Worm (Caenorhabditis elegans) whole organism, early embryonic: Measurements from ENCODE around the gene C03B1.9.

Experiments used
- B0310.2 ChIP-seq: sonication (generic microtip); optimal IDR thresholded peaks from 2 replicates; lab custom pipeline; 2016; ENCODE audit warnings: mild to moderate bottlenecking, missing genetic modification characterization, missing compliant biosample characterization
- F13C5.2 ChIP-seq: sonication (generic microtip); optimal IDR thresholded peaks from 2 replicates; lab custom pipeline; 2017; ENCODE audit warnings: mild to moderate bottlenecking, missing genetic modification characterization, inconsistent platforms, missing compliant biosample characterization
- aly-1 ChIP-seq: sonication (generic microtip); optimal IDR thresholded peaks from 2 replicates; lab custom pipeline; 2016; ENCODE audit warnings: missing genetic modification characterization, missing compliant biosample characterization
- ama-1 ChIP-seq: fragments of 150-350 bp; optimal IDR thresholded peaks from 2 replicates; lab custom pipeline; 2014
- ceh-13 ChIP-seq: fragments of 200-800 bp; sonication (Bioruptor generic); optimal IDR thresholded peaks from 2 replicates; lab custom pipeline; 2018; ENCODE audit warnings: mild to moderate bottlenecking, missing genetic modification characterization, missing compliant biosample characterization
- ceh-36 ChIP-seq: sonication (generic microtip); optimal IDR thresholded peaks from 2 replicates; lab custom pipeline; 2016; ENCODE audit warnings: missing genetic modification characterization, inconsistent platforms, missing compliant biosample characterization
- ets-7 ChIP-seq: sonication (generic microtip); optimal IDR thresholded peaks from 2 replicates; lab custom pipeline; 2016; ENCODE audit warnings: missing genotype, missing genetic modification characterization, missing compliant biosample characterization
- flt-1 ChIP-seq: fragments of 200-800 bp; sonication (Bioruptor generic); IDR thresholded peaks from 2 replicates; pipeline ENCODE4 v1.3.6; 2022; ENCODE audit warnings: missing genetic modification characterization, missing compliant biosample characterization
- hmbx-1 ChIP-seq: sonication (generic microtip); optimal IDR thresholded peaks from 2 replicates; lab custom pipeline; 2016; ENCODE audit warnings: mild to moderate bottlenecking, missing genetic modification characterization, missing compliant biosample characterization
- hmg-4 ChIP-seq: fragments of 200-800 bp; sonication (Bioruptor generic); optimal IDR thresholded peaks from 2 replicates; lab custom pipeline; 2018; ENCODE audit warnings: mild to moderate bottlenecking, missing genetic modification characterization, missing compliant biosample characterization
- hnd-1 ChIP-seq: sonication (generic microtip); optimal IDR thresholded peaks from 2 replicates; lab custom pipeline; 2016; ENCODE audit warnings: missing genetic modification characterization, missing compliant biosample characterization
- pes-1 ChIP-seq: fragments of 200-800 bp; sonication (Bioruptor generic); IDR thresholded peaks from 2 replicates; pipeline ENCODE4 v1.3.6; 2022; ENCODE audit warnings: missing genetic modification reagents, missing genetic modification characterization, missing compliant biosample characterization
- scrt-1 ChIP-seq: fragments of 200-800 bp; sonication (Bioruptor generic); IDR thresholded peaks from 2 replicates; pipeline ENCODE4 v1.3.6; 2022; ENCODE audit warnings: missing genetic modification characterization, missing compliant biosample characterization
- sea-1 ChIP-seq: fragments of 200-800 bp; sonication (Bioruptor generic); conservative IDR thresholded peaks from 2 replicates; pipeline ENCODE4 v1.3.6; 2022; ENCODE audit warnings: missing genetic modification characterization, missing compliant biosample characterization
- tbx-11 ChIP-seq: fragments of 200-800 bp; sonication (Bioruptor generic); IDR thresholded peaks from 2 replicates; pipeline ENCODE4 v1.3.6; 2022; ENCODE audit warnings: missing genetic modification characterization, missing compliant biosample characterization
- tbx-37 ChIP-seq: fragments of 200-800 bp; sonication (Bioruptor generic); conservative IDR thresholded peaks from 2 replicates; pipeline ENCODE4 v1.3.6; 2022; ENCODE audit warnings: missing genetic modification reagents, missing genetic modification characterization, missing compliant biosample characterization
- tra-4 ChIP-seq: sonication (generic microtip); optimal IDR thresholded peaks from 2 replicates; lab custom pipeline; 2017; ENCODE audit warnings: missing genetic modification characterization, missing compliant biosample characterization

The C03B1.9 gene

DNA sequence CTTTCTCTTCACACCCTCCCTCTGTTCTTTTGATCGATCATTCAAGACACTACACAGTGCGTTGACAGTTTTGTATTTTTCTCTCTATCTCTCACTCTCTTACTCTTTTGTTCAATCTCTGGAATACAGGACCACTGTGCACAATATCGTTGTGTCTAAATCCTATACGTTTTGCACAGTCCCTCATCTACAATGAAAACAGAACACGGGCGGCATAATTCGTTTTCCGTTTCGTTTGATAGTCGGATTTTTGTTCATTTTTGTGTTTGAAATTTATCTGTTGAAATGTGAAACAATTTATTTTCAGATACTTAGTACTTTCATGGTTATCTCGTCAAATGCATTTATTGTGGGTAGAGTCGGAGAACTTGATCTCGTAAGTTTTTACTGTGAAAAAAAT is 5.4 kb downstream of the C03B1.9 start, which contains the start of gene C03B1.7:
C03B1.7 (plus strand) TSS at position 301 of the 400 bp plus-strand sequence.
- TF ChIP-seq scrt-1 (GFP tag; lab: Robert Waterston, UW) (no peak), tbx-11 (GFP tag; lab: Robert Waterston, UW) (no peak), ceh-36 (no peak)

DNA sequence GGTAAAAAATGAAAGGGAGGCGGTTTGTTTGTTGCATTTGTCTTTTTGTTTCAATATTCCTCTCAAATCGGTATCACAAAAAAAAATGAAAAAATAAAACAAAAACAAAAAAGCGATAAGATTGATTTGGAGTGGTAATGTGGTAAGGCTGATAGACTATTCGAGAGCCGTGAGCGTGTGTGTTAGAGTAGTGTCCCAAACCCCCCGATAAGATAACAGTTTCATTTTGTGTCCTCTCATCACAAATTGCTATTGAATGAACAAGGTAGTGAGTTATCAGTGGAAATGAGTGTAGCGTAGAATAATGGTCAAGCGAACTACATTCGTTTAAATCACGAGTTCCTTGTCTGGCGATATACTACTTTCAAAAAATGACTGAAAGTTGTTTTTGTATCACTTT is 8.5 kb downstream of the C03B1.9 start:
- TF ChIP-seq hmg-4 (no peak), hnd-1 (tag; lab: Kevin White, UChicago) (no peak), F13C5.2 (tag; lab: Kevin White, UChicago) (no peak), B0310.2 (tag; lab: Kevin White, UChicago) (no peak), ceh-13 (GFP tag; lab: Kevin White, UChicago) (no peak), ets-7 (tag; lab: Kevin White, UChicago) (no peak), sea-1 (no peak), tbx-37 (GFP tag; lab: Robert Waterston, UW) (no peak)

DNA sequence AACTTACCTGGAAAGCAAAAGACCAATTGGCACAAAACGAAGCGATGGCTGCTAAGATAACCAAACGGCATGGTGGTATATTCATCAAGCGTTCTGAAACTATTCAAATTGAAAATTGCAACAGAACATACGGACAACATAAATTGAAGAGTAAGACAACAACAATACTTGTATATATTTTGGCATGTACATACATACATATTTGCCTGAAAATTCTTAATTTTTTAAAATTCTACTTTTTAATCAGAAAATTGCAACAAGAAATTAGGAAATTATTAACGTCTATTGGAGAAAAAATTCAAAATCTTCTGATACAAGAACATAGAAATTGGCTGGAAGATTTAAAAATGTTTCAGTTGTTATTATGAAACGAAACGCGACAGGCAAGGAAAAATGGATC is 9.0 kb downstream of the C03B1.9 start, which contains the start of gene C03B1.13:
C03B1.13 (minus strand) TSS at position 101 of the 400 bp plus-strand sequence.
- no peak for TF ChIP-seq scrt-1 (GFP tag; lab: Robert Waterston, UW)
- TF ChIP-seq tbx-11 (GFP tag; lab: Robert Waterston, UW), result no peak
- TF ChIP-seq flt-1 (GFP tag; lab: Robert Waterston, UW), result no peak
- TF ChIP-seq hmg-4, result no peak
- no peak for TF ChIP-seq pes-1 (GFP tag; lab: Robert Waterston, UW)
- TF ChIP-seq ama-1 (lab: Kevin White, UChicago), result no peak
- TF ChIP-seq hmbx-1 (tag; lab: Kevin White, UChicago), result no peak
- TF ChIP-seq ceh-36, result no peak
- no peak for TF ChIP-seq ceh-13 (GFP tag; lab: Kevin White, UChicago)
- no peak for TF ChIP-seq B0310.2 (tag; lab: Kevin White, UChicago)
- TF ChIP-seq F13C5.2 (tag; lab: Kevin White, UChicago), result no peak

DNA sequence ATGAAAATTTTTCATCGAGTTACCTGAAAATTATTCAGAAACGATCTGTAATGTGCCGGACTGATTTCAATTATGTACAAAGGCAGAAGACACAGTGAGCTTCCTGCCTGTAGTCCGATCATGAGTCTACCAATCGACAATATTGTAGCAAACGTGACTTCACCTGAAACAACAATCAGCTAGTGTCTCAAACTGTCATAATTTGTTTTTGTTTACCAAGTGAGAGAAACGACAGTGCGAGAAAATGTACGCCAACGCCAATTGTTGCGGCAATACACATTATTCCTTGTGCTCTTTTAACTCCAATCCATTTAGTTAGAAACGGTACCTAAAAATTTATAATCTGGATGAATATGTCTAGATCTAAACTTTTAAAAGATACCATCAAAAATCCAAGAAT is 9.6 kb downstream of the C03B1.9 start:
- no peak for TF ChIP-seq aly-1 (tag; lab: Kevin White, UChicago)
- TF ChIP-seq pes-1 (GFP tag; lab: Robert Waterston, UW), result no peak
- TF ChIP-seq ceh-36, result no peak
- no peak for TF ChIP-seq tbx-11 (GFP tag; lab: Robert Waterston, UW)
- TF ChIP-seq B0310.2 (tag; lab: Kevin White, UChicago), result no peak
- TF ChIP-seq hnd-1 (tag; lab: Kevin White, UChicago), result no peak
- no peak for TF ChIP-seq F13C5.2 (tag; lab: Kevin White, UChicago)
- TF ChIP-seq ceh-13 (GFP tag; lab: Kevin White, UChicago), result no peak
- no peak for TF ChIP-seq ama-1 (lab: Kevin White, UChicago)
- TF ChIP-seq tbx-37 (GFP tag; lab: Robert Waterston, UW), result no peak
- TF ChIP-seq tra-4 (tag; lab: Kevin White, UChicago), result no peak
- TF ChIP-seq hmbx-1 (tag; lab: Kevin White, UChicago), result no peak

DNA sequence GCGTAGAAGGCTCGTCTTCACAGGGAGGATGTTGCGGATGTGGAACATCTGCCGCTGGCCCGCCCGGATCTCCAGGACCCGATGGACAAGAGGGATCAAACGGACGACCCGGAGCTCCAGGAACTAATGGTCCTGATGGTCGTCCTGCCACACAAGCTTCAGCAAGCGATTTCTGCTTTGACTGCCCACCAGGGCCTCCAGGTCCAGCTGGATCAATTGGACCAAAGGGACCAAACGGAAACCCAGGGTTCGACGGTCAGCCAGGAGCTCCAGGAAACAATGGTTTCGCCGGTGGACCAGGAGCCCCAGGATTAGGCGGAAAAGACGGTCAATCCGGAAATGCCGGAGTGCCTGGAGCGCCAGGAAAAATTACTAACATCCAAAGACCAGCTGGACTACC is 12.3 kb downstream of the C03B1.9 start:
- TF ChIP-seq aly-1 (tag; lab: Kevin White, UChicago) (no peak), B0310.2 (tag; lab: Kevin White, UChicago) (no peak), F13C5.2 (tag; lab: Kevin White, UChicago) (no peak), tra-4 (tag; lab: Kevin White, UChicago) (no peak), hmg-4 (no peak), tbx-37 (GFP tag; lab: Robert Waterston, UW) (no peak), ama-1 (lab: Kevin White, UChicago) (no peak), ceh-36 (no peak), pes-1 (GFP tag; lab: Robert Waterston, UW) (no peak), hmbx-1 (tag; lab: Kevin White, UChicago) (no peak), flt-1 (GFP tag; lab: Robert Waterston, UW) (no peak), hnd-1 (tag; lab: Kevin White, UChicago) (no peak), ets-7 (tag; lab: Kevin White, UChicago) (no peak), scrt-1 (GFP tag; lab: Robert Waterston, UW) (no peak), ceh-13 (GFP tag; lab: Kevin White, UChicago) (no peak), tbx-11 (GFP tag; lab: Robert Waterston, UW) (no peak), sea-1 (no peak)

DNA sequence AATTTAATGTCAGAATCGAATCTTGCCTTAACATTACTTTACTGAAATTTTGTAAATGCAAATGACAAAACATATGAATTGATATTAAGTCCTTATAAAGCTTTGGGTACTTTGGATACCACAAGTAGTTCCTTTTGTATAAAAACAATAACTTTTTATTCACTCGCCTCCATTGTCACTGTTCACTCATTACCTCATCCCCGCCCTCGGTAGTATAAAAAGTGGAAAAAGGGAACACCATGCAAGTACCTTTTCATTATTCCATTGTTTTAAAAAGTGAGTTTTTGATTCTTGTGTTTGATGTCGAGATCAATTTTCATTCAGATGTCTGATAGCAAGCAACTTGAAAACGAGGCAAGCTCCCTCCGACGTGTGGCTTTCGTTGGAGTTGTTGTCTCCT is 12.9 kb downstream of the C03B1.9 start, which contains the start of gene col-171:
col-171 (plus strand) TSS at position 301 of the 400 bp plus-strand sequence.
- TF ChIP-seq tbx-37 (GFP tag; lab: Robert Waterston, UW) (no peak), ceh-36 (no peak), pes-1 (GFP tag; lab: Robert Waterston, UW) (no peak), hmbx-1 (tag; lab: Kevin White, UChicago) (no peak), tbx-11 (GFP tag; lab: Robert Waterston, UW) (no peak)

DNA sequence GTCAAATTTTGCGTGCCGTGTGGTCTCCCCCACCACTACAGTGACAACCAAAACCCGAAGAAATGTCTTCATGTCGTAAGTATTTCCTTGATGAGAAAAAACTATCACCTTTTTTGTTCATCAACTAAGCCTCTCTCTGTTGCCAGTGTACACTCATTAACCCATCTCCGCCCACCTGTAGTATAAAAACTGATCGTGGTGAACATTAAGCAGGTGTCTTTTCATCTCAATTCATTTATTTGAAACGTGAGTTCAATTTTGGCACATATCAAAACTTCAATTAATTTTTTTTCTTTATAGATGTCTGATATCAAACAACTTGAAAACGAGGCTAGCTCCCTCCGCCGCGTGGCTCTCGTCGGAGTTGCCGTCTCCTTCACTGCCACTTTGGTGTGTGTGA is 15.5 kb downstream of the C03B1.9 start, which contains the start of gene col-170:
col-170 (plus strand) TSS at position 301 of the 400 bp plus-strand sequence.
- TF ChIP-seq hmbx-1 (tag; lab: Kevin White, UChicago) (no peak), ama-1 (lab: Kevin White, UChicago) (no peak), pes-1 (GFP tag; lab: Robert Waterston, UW) (no peak), scrt-1 (GFP tag; lab: Robert Waterston, UW) (no peak), ets-7 (tag; lab: Kevin White, UChicago) (no peak), tra-4 (tag; lab: Kevin White, UChicago) (no peak), tbx-37 (GFP tag; lab: Robert Waterston, UW) (no peak), hnd-1 (tag; lab: Kevin White, UChicago) (no peak), ceh-13 (GFP tag; lab: Kevin White, UChicago) (no peak), tbx-11 (GFP tag; lab: Robert Waterston, UW) (no peak), ceh-36 (no peak), sea-1 (no peak), aly-1 (tag; lab: Kevin White, UChicago) (no peak), flt-1 (GFP tag; lab: Robert Waterston, UW) (no peak), hmg-4 (no peak), B0310.2 (tag; lab: Kevin White, UChicago) (no peak), F13C5.2 (tag; lab: Kevin White, UChicago) (no peak)
